Fruit fly (Drosophila melanogaster) whole organism, embryonic: ENCODE results near the gene Pax.

Experiments
- Abd-B ChIP-seq: fragments of 200-800 bp; sonication (Bioruptor generic); optimal IDR thresholded peaks from 2 replicates; lab custom pipeline; 2018; ENCODE audit warnings: missing biosample characterization, mild to moderate bottlenecking, missing genetic modification characterization, moderate library complexity
- Ada2b ChIP-seq: fragments of 200-800 bp; sonication (Bioruptor generic); IDR thresholded peaks from 2 replicates; pipeline ENCODE4 v1.3.6; 2022; ENCODE audit warnings: missing biosample characterization, missing genetic modification characterization
- CG10267 ChIP-seq: fragments of 200-800 bp; sonication (Bioruptor generic); optimal IDR thresholded peaks from 2 replicates; lab custom pipeline; 2018; ENCODE audit warnings: missing biosample characterization, mild to moderate bottlenecking, missing genetic modification characterization, moderate library complexity
- CG15073 ChIP-seq: fragments of 200-800 bp; sonication (Bioruptor generic); optimal IDR thresholded peaks from 2 replicates; lab custom pipeline; 2016; ENCODE audit warnings: missing biosample characterization, missing genetic modification characterization
- CG15514 ChIP-seq: fragments of 200-800 bp; sonication (Bioruptor generic); optimal IDR thresholded peaks from 3 replicates; lab custom pipeline; 2017; ENCODE audit warnings: missing biosample characterization, missing genetic modification characterization, mild to moderate bottlenecking, moderate library complexity, missing genetic modification reagents
- CG1603 ChIP-seq: fragments of 200-800 bp; sonication (Bioruptor generic); optimal IDR thresholded peaks from 2 replicates; lab custom pipeline; 2019; ENCODE audit warnings: missing biosample characterization, mild to moderate bottlenecking, missing genetic modification characterization, moderate library complexity
- CG17186 ChIP-seq: fragments of 200-800 bp; sonication (Bioruptor generic); optimal IDR thresholded peaks from 3 replicates; lab custom pipeline; 2017; ENCODE audit warnings: missing biosample characterization, missing genetic modification reagents, missing genetic modification characterization
- CG18476 ChIP-seq: fragments of 200-800 bp; sonication (Bioruptor generic); optimal IDR thresholded peaks from 2 replicates; lab custom pipeline; 2016; ENCODE audit warnings: missing biosample characterization, mild to moderate bottlenecking, missing genetic modification characterization
- CG2116 ChIP-seq: fragments of 200-800 bp; sonication (Bioruptor generic); optimal IDR thresholded peaks from 3 replicates; lab custom pipeline; 2018; ENCODE audit warnings: missing biosample characterization, mild to moderate bottlenecking, missing genetic modification characterization
- CG2120 ChIP-seq: fragments of 200-800 bp; sonication (Bioruptor generic); optimal IDR thresholded peaks from 3 replicates; lab custom pipeline; 2016; ENCODE audit warnings: missing biosample characterization, missing genetic modification characterization
- CG32532 ChIP-seq: fragments of 200-800 bp; sonication (Bioruptor generic); IDR thresholded peaks from 2 replicates; pipeline ENCODE4 v1.3.6; 2022; ENCODE audit warnings: missing biosample characterization, missing genetic modification characterization
- CG3281 ChIP-seq: fragments of 200-800 bp; sonication (Bioruptor generic); optimal IDR thresholded peaks from 3 replicates; lab custom pipeline; 2017; ENCODE audit warnings: missing biosample characterization, mild to moderate bottlenecking, missing genetic modification characterization
- CG34422 ChIP-seq: fragments of 200-800 bp; sonication (Bioruptor generic); IDR thresholded peaks from 3 replicates; pipeline ENCODE4 v1.3.6; 2022; ENCODE audit warnings: missing biosample characterization, missing genetic modification characterization
- CG3995 ChIP-seq: fragments of 200-800 bp; sonication (Bioruptor generic); optimal IDR thresholded peaks from 3 replicates; lab custom pipeline; 2016; ENCODE audit warnings: missing biosample characterization, missing genetic modification characterization
- CG42726 ChIP-seq: fragments of 200-800 bp; sonication (Bioruptor generic); IDR thresholded peaks from 2 replicates; pipeline ENCODE4 v1.3.6; 2022; ENCODE audit warnings: missing biosample characterization, missing genetic modification characterization; ENCODE audit not compliant: partially characterized antibody
- CG6175 ChIP-seq: fragments of 200-800 bp; sonication (Bioruptor generic); IDR thresholded peaks from 3 replicates; pipeline ENCODE4 v1.3.6; 2022; ENCODE audit warnings: missing biosample characterization, missing genetic modification characterization
- CG8281 ChIP-seq: fragments of 200-800 bp; sonication (Bioruptor generic); optimal IDR thresholded peaks from 2 replicates; lab custom pipeline; 2018; ENCODE audit warnings: missing biosample characterization, mild to moderate bottlenecking, missing genetic modification characterization, moderate library complexity
- CG8290 ChIP-seq, 3 experiments: fragments of 200-800 bp; sonication (Bioruptor generic); optimal IDR thresholded peaks; 2 replicates each; lab custom pipeline; 2016 to 2019; ENCODE audit warnings: missing biosample characterization in 3 of 3, missing genetic modification characterization in 3 of 3, mild to moderate bottlenecking in 2 of 3, moderate library complexity in 1 of 3
- CG9215 ChIP-seq: fragments of 200-800 bp; sonication (Bioruptor generic); IDR thresholded peaks from 2 replicates; pipeline ENCODE4 v1.3.6; 2022; ENCODE audit warnings: missing biosample characterization, missing genetic modification characterization
- Dek ChIP-seq: fragments of 200-800 bp; sonication (Bioruptor generic); optimal IDR thresholded peaks from 3 replicates; lab custom pipeline; 2019; ENCODE audit warnings: missing biosample characterization, mild to moderate bottlenecking, missing genetic modification characterization, moderate library complexity
- Dfd ChIP-seq, 2 experiments: fragments of >200 bp; optimal IDR thresholded peaks; 2 replicates each; lab custom pipeline; 2017; ENCODE audit warnings: missing biosample characterization in 2 of 2, missing genetic modification characterization in 2 of 2
- Doc3 ChIP-seq: fragments of 200-800 bp; sonication (Bioruptor generic); IDR thresholded peaks from 3 replicates; pipeline ENCODE4 v1.3.6; 2022; ENCODE audit warnings: missing biosample characterization, missing genetic modification characterization; ENCODE audit not compliant: partially characterized antibody
- Dp ChIP-seq: fragments of 200-800 bp; sonication (Bioruptor generic); optimal IDR thresholded peaks from 2 replicates; lab custom pipeline; 2018; ENCODE audit warnings: missing biosample characterization, mild to moderate bottlenecking, missing genetic modification characterization, moderate library complexity
- Ets97D ChIP-seq: fragments of 200-800 bp; sonication (Bioruptor generic); optimal IDR thresholded peaks from 3 replicates; lab custom pipeline; 2016; ENCODE audit warnings: missing biosample characterization, missing genetic modification characterization
- HLH4C ChIP-seq: fragments of 200-800 bp; sonication (Bioruptor generic); IDR thresholded peaks from 3 replicates; pipeline ENCODE4 v1.3.6; 2022; ENCODE audit warnings: missing biosample characterization, missing genetic modification characterization; ENCODE audit not compliant: partially characterized antibody
- HmgD ChIP-seq: fragments of 200-800 bp; sonication (Bioruptor generic); optimal IDR thresholded peaks from 3 replicates; lab custom pipeline; 2016; ENCODE audit warnings: missing biosample characterization, missing genetic modification characterization
- Lim3 ChIP-seq: fragments of 200-800 bp; sonication (Bioruptor generic); IDR thresholded peaks from 2 replicates; pipeline ENCODE4 v1.3.6; 2022; ENCODE audit warnings: missing biosample characterization, missing genetic modification characterization
- Med ChIP-seq: fragments of 200-800 bp; sonication (Bioruptor generic); peaks from one replicate; lab custom pipeline; 2016; ENCODE audit warnings: missing biosample characterization, missing genetic modification characterization, mild to moderate bottlenecking, inconsistent platforms, moderate library complexity
- Opbp ChIP-seq: fragments of 200-800 bp; sonication (Bioruptor generic); IDR thresholded peaks from 3 replicates; pipeline ENCODE4 v1.3.6; 2022; ENCODE audit warnings: missing biosample characterization, missing genetic modification characterization; ENCODE audit not compliant: partially characterized antibody
- Rfx ChIP-seq: fragments of 200-800 bp; sonication (Bioruptor generic); IDR thresholded peaks from 2 replicates; pipeline ENCODE4 v1.3.6; 2022; ENCODE audit warnings: missing biosample characterization, missing genetic modification characterization
- Sin3A ChIP-seq: fragments of >200 bp; optimal IDR thresholded peaks from 2 replicates; lab custom pipeline; 2018
- Sry-δ ChIP-seq: fragments of 200-800 bp; sonication (Bioruptor generic); optimal IDR thresholded peaks from 2 replicates; lab custom pipeline; 2016; ENCODE audit warnings: missing biosample characterization, missing genetic modification characterization
- Xrp1 ChIP-seq: fragments of 200-800 bp; sonication (Bioruptor generic); IDR thresholded peaks from 2 replicates; pipeline ENCODE4 v1.3.6; 2022; ENCODE audit warnings: missing biosample characterization, missing genetic modification characterization
- ato ChIP-seq: fragments of 200-800 bp; sonication (Bioruptor generic); IDR thresholded peaks from 2 replicates; pipeline ENCODE4 v1.3.6; 2022; ENCODE audit warnings: missing biosample characterization, missing genetic modification characterization; ENCODE audit not compliant: partially characterized antibody
- fd102C ChIP-seq: fragments of 200-800 bp; sonication (Bioruptor generic); optimal IDR thresholded peaks from 2 replicates; lab custom pipeline; 2018; ENCODE audit warnings: missing biosample characterization, mild to moderate bottlenecking, missing genetic modification characterization, moderate library complexity
- gem ChIP-seq: fragments of 200-800 bp; sonication (Bioruptor generic); optimal IDR thresholded peaks from 2 replicates; lab custom pipeline; 2019; ENCODE audit warnings: missing biosample characterization, mild to moderate bottlenecking, missing genetic modification characterization, moderate library complexity
- ham ChIP-seq: fragments of 200-800 bp; sonication (Bioruptor generic); IDR thresholded peaks from 2 replicates; pipeline ENCODE4 v1.3.6; 2022; ENCODE audit warnings: missing biosample characterization, missing genetic modification characterization
- hb ChIP-seq: fragments of 200-800 bp; sonication (Bioruptor generic); IDR thresholded peaks from 3 replicates; pipeline ENCODE4 v1.3.6; 2022; ENCODE audit warnings: missing biosample characterization, missing genetic modification characterization; ENCODE audit not compliant: partially characterized antibody
- lilli ChIP-seq: fragments of 200-800 bp; sonication (Bioruptor generic); optimal IDR thresholded peaks from 3 replicates; lab custom pipeline; 2016; ENCODE audit warnings: missing biosample characterization, missing genetic modification characterization
- nmo ChIP-seq: fragments of 200-800 bp; sonication (Bioruptor generic); optimal IDR thresholded peaks from 2 replicates; lab custom pipeline; 2018; ENCODE audit warnings: missing biosample characterization, mild to moderate bottlenecking, missing genetic modification characterization, moderate library complexity
- pnt ChIP-seq: fragments of 200-800 bp; sonication (Bioruptor generic); optimal IDR thresholded peaks from 3 replicates; lab custom pipeline; 2016; ENCODE audit warnings: missing biosample characterization, missing genetic modification characterization
- pzg ChIP-seq: fragments of 200-800 bp; sonication (Bioruptor generic); optimal IDR thresholded peaks from 3 replicates; lab custom pipeline; 2018; ENCODE audit warnings: missing biosample characterization, mild to moderate bottlenecking, missing genetic modification characterization, moderate library complexity
- row ChIP-seq: fragments of 200-800 bp; sonication (Bioruptor generic); IDR thresholded peaks from 3 replicates; pipeline ENCODE4 v1.3.6; 2022; ENCODE audit warnings: missing biosample characterization, missing genetic modification characterization
- run ChIP-seq: fragments of 200-800 bp; sonication (Bioruptor generic); optimal IDR thresholded peaks from 3 replicates; lab custom pipeline; 2018; ENCODE audit warnings: missing biosample characterization, mild to moderate bottlenecking, missing genetic modification characterization
- slbo ChIP-seq: fragments of 200-800 bp; sonication (Bioruptor generic); IDR thresholded peaks from 2 replicates; pipeline ENCODE4 v1.3.6; 2022; ENCODE audit warnings: missing biosample characterization, missing genetic modification characterization
- ssp ChIP-seq: fragments of 200-800 bp; sonication (Bioruptor generic); IDR thresholded peaks from 2 replicates; pipeline ENCODE4 v1.3.6; 2022; ENCODE audit warnings: missing biosample characterization, missing genetic modification characterization
- stwl ChIP-seq: fragments of 200-800 bp; sonication (Bioruptor generic); optimal IDR thresholded peaks from 3 replicates; lab custom pipeline; 2018; ENCODE audit warnings: missing biosample characterization, mild to moderate bottlenecking, missing genetic modification characterization, moderate library complexity
- trem ChIP-seq: fragments of 200-800 bp; optimal IDR thresholded peaks from 3 replicates; lab custom pipeline; 2019; ENCODE audit warnings: missing biosample characterization, mild to moderate bottlenecking, missing genetic modification characterization, moderate library complexity
- vnd ChIP-seq: fragments of 200-800 bp; sonication (Bioruptor generic); IDR thresholded peaks from 3 replicates; pipeline ENCODE4 v1.3.6; 2022; ENCODE audit warnings: missing biosample characterization, missing genetic modification characterization; ENCODE audit not compliant: partially characterized antibody

Pax gene

DNA sequence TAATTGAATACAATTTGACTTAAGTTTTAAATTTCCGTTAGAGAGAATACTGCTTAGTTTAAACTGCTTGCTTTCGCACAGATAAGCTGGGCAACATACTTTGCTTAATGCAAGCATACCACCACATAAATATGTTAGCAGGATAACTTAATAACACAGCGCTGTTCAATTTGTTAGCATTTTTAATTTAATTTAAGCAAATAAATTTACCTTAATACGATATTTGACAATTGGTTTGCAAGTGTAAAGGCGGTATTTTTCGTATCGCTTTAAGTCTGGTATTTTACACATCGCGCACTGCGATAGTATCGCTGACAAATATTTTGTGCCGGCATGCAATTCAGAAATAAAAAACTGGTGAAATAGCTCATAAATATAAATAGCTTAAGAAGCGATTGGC, 3.9 kb upstream of the Pax start, which contains the start of gene RtcB (continued):
- peak; percentile 97 for TF ChIP-seq CG42726 (GFP tag; lab: Robert Waterston, UW)
- peak; percentile 60 for TF ChIP-seq trem
- TF ChIP-seq CG32532: 0 out of 2 replicates have a peak, but pooled peaks have one; percentile 21
- peak; percentile 54 for TF ChIP-seq CG15514 (GFP tag; lab: Kevin White, UChicago)
- TF ChIP-seq HLH4C (GFP tag; lab: Robert Waterston, UW): peak; percentile 94
- peak; percentile 75 for TF ChIP-seq Sry-δ
- TF ChIP-seq nmo (GFP tag; lab: Kevin White, UChicago): peak; percentile 74
- TF ChIP-seq ham: no peak
- peak; percentile 74 for TF ChIP-seq Sin3A (lab: Kevin White, UChicago)
- peak; percentile 31 for TF ChIP-seq Abd-B
- no peak for TF ChIP-seq CG6175 (GFP tag; lab: Robert Waterston, UW)
- peak; percentile 19 for TF ChIP-seq gem (tag; lab: Kevin White, UChicago)
- no peak for TF ChIP-seq run (tag; lab: Kevin White, UChicago)
- TF ChIP-seq row (GFP tag; lab: Robert Waterston, UW): peak; percentile 62
- TF ChIP-seq Dp (GFP tag; lab: Kevin White, UChicago): peak; percentile 67
- TF ChIP-seq ato (GFP tag; lab: Robert Waterston, UW): peak; percentile 89
- TF ChIP-seq pnt: no peak
- peak; percentile 8 for TF ChIP-seq CG8290 (GFP tag; optimal IDR thresholded peaks at IDR 0.05; lab: Kevin White, UChicago)
- peak in 1 of 2 experiments; percentile 31 for TF ChIP-seq CG8290 (tag; optimal IDR thresholded peaks at IDR 0.05; lab: Kevin White, UChicago)
- TF ChIP-seq Opbp: peak; percentile 93
- no peak for TF ChIP-seq CG9215
- peak; percentile 51 for TF ChIP-seq HmgD (GFP tag; lab: Kevin White, UChicago)
- TF ChIP-seq CG2116: peak; percentile 64
- TF ChIP-seq CG10267: peak; percentile 31
- TF ChIP-seq hb: peak; percentile 95
- peak; percentile 35; the same call in 1 of the 2 replicates for TF ChIP-seq slbo (GFP tag; lab: Robert Waterston, UW)
- TF ChIP-seq CG8281 (tag; lab: Kevin White, UChicago): no peak
- peak; percentile 67 for TF ChIP-seq CG1603 (tag; lab: Kevin White, UChicago)
- TF ChIP-seq CG3995 (GFP tag; lab: Kevin White, UChicago): peak; percentile 42
- peak; percentile 17; the same call in 1 of the 3 replicates for TF ChIP-seq CG34422
- peak; percentile 68 for TF ChIP-seq pzg (GFP tag; lab: Kevin White, UChicago)
- TF ChIP-seq CG2120 (GFP tag; lab: Kevin White, UChicago): peak; percentile 30
- peak; percentile 64 for TF ChIP-seq ssp (GFP tag; lab: Robert Waterston, UW)
- TF ChIP-seq Doc3 (GFP tag; lab: Robert Waterston, UW): peak; percentile 96; the same call in 2 of the 3 replicates
- TF ChIP-seq Ets97D: peak; percentile 42
- peak; percentile 97 for TF ChIP-seq vnd (GFP tag; lab: Robert Waterston, UW)
- TF ChIP-seq stwl (tag; lab: Kevin White, UChicago): peak; percentile 49
- TF ChIP-seq CG3281 (GFP tag; lab: Kevin White, UChicago): no peak
- no peak; the same call in 1 of the 2 replicates for TF ChIP-seq Rfx
- peak; percentile 72 for TF ChIP-seq Med (GFP tag; lab: Kevin White, UChicago)
- TF ChIP-seq Ada2b (GFP tag; lab: Robert Waterston, UW): no peak
- TF ChIP-seq Lim3 (GFP tag; lab: Robert Waterston, UW): no peak
- TF ChIP-seq CG15073 (GFP tag; lab: Kevin White, UChicago): no peak
- TF ChIP-seq Dek (tag; lab: Kevin White, UChicago): peak; percentile 16
- peak; percentile 75 for TF ChIP-seq CG17186 (GFP tag; lab: Kevin White, UChicago)
- TF ChIP-seq Dfd (GFP tag; optimal IDR thresholded peaks at IDR 0.05; lab: Kevin White, UChicago): peak in 1 of 2 experiments; percentile 62
- TF ChIP-seq fd102C (GFP tag; lab: Kevin White, UChicago): no peak
- TF ChIP-seq lilli: peak; percentile 17
- TF ChIP-seq CG18476 (GFP tag; lab: Kevin White, UChicago): peak; percentile 10
- TF ChIP-seq Xrp1 (GFP tag; lab: Robert Waterston, UW): peak; percentile 24; the same call in 1 of the 2 replicates
